Worm (Caenorhabditis elegans): Measurements from ENCODE around the gene nlp-5.

The nlp-5 gene

DNA sequence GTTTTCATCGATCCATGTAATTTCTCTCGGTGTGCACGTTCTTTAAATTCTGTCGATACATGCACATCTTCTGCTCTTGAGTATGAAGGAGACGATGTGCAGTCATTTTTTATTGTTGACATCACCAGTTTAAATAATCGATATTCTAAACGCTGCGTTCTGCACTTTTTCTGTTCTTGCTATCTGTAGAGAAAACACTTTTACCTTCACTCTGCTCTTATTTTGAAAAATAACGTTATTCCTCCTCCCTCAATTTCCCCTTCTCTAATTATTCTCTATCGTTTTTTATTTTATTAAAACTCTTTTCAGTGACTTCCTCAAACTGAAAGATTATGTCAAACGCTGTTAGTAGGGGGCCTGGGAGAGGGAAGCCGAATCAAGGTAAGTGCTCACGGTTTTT, 21.3 kb upstream of the nlp-5 start, which contains the start of gene ifg-1:
ifg-1 (plus strand) TSS at position 301 of the 400 bp plus-strand sequence.
- TF ChIP-seq unc-42 (tag; optimal IDR thresholded peaks at IDR 0.05), result no peak
- no peak for TF ChIP-seq ceh-30 (tag; optimal IDR thresholded peaks at IDR 0.05)

DNA sequence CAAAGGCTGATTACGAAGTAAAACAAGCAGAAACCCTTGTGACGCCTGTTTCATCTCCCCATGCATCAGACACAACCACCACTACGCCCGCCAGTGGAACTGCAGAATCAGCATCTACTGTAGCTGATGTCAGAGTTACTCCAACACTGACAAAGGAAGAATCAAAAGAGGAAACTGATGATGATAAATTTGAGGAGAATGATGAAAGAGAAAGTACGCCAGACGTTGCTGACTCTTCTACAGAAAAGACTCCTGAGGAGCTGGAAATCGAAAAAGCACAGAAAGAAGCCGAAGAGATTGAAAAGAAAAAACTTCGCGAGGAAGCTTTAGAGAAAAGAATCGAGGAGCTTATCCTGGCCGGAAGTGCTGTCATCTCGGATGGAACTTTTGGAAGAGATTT, 20.0 kb upstream of the nlp-5 start:
- TF ChIP-seq unc-86 (tag; optimal IDR thresholded peaks at IDR 0.05) (no peak), eyg-1 (tag; optimal IDR thresholded peaks at IDR 0.05) (no peak), che-1 (tag; optimal IDR thresholded peaks at IDR 0.05) (no peak)

DNA sequence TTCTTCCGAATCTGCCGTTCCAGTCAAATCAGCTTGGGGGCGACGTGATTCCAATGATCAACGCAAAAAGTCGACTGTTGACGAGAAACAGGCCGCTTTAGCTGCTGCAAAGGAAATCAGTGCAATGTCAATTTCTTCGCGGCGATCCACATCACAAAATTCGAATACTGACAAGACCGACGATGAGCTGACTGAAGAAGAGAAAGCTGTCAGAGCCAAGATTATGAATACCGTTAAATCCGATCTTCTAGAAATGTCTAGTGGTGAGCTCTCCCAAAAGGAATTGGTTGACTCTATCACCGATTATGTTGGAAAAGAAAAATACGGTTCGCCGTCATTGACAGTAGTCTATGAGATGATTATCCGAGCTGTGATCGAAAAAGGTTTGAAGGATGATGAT, 18.0 kb upstream of the nlp-5 start:
- TF ChIP-seq ceh-19 (GFP tag; optimal IDR thresholded peaks at IDR 0.05), result no peak
- no peak for TF ChIP-seq ets-4 (tag; optimal IDR thresholded peaks at IDR 0.05)
- TF ChIP-seq mec-3 (tag; optimal IDR thresholded peaks at IDR 0.05; ENCODE audit: borderline replicate concordance), result no peak
- no peak for TF ChIP-seq hlh-6 (tag; optimal IDR thresholded peaks at IDR 0.05)

DNA sequence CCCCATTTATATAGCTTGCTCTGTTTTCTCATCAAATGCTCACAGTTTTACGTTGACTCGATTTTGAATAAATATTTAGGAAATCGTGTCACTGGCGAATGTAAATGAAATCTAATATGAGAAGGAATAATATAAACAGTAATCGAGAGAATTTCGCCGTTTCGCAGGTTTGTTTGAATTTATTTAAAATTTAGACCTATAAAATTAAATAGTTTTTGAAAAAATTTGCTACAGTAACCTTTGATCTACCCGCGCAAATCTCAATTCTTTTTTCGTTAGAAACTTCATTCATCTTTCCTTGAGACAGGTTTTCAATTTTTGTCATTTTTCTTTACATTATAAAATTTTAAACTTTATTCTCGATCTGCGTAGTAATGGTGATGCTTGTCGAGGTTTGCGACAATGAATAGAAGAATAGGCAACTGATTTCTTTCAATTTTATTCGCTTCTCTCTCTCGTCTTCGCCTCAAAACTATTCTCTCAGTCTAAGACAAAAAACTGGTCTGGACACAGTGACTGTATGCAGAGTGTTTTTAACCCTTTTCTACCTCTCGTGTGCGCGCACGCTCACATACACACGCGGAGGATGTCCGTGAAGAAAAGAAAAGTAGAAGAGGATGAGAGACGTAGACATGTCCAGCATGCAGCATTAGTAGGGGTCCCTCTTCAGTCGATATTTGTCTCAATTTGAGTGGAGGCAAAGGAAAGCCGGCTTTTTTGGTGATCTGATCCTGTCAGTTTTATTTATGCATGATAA, 15.8 kb upstream of the nlp-5 start, which contains the start of gene dab-1:
dab-1 (plus strand) TSS at position 78 of the 757 bp plus-strand sequence.
- TF ChIP-seq nfya-1 (tag; optimal IDR thresholded peaks at IDR 0.05) (peak; percentile 32), fkh-6 (tag; optimal IDR thresholded peaks at IDR 0.05) (no peak), ceh-30 (tag; optimal IDR thresholded peaks at IDR 0.05) (no peak), ceh-48 (tag; optimal IDR thresholded peaks at IDR 0.05) (no peak), ceh-18 (tag; optimal IDR thresholded peaks at IDR 0.05) (no peak), sox-2 (GFP tag; IDR thresholded peaks at IDR 0.05) (no peak; the same call in 1 of the 2 replicates), rnt-1 (tag; optimal IDR thresholded peaks at IDR 0.05) (no peak), pha-4 (tag; optimal IDR thresholded peaks at IDR 0.05) (no peak), ceh-34 (tag; optimal IDR thresholded peaks at IDR 0.05) (no peak), F13H6.1 (tag; optimal IDR thresholded peaks at IDR 0.05) (no peak), ceh-9 (tag; optimal IDR thresholded peaks at IDR 0.05) (no peak), hlh-13 (GFP tag; optimal IDR thresholded peaks at IDR 0.05) (no peak), pros-1 (tag; optimal IDR thresholded peaks at IDR 0.05) (no peak), tbx-2 (tag; optimal IDR thresholded peaks at IDR 0.05) (no peak), syd-9 (tag; optimal IDR thresholded peaks at IDR 0.05) (no peak), ceh-6 (GFP tag; optimal IDR thresholded peaks at IDR 0.05) (no peak), unc-55 (GFP tag; optimal IDR thresholded peaks at IDR 0.05) (peak; percentile 30), ahr-1 (tag; optimal IDR thresholded peaks at IDR 0.05) (no peak), pqm-1 (tag; optimal IDR thresholded peaks at IDR 0.05) (no peak), unc-3 (GFP tag; conservative IDR thresholded peaks at IDR 0.05) (no peak), unc-3 (tag; optimal IDR thresholded peaks at IDR 0.05) (no peak), tbx-7 (tag; optimal IDR thresholded peaks at IDR 0.05) (no peak), ceh-19 (GFP tag; optimal IDR thresholded peaks at IDR 0.05) (peak; percentile 37), ceh-31 (tag; optimal IDR thresholded peaks at IDR 0.05) (peak; percentile 6), ceh-2 (tag; optimal IDR thresholded peaks at IDR 0.05) (no peak), nhr-232 (tag; optimal IDR thresholded peaks at IDR 0.05) (no peak), hlh-30 (tag; optimal IDR thresholded peaks at IDR 0.05; ENCODE audit: insufficient read depth) (peak; percentile 49), sox-4 (tag; optimal IDR thresholded peaks at IDR 0.05) (no peak), elt-2 (tag; optimal IDR thresholded peaks at IDR 0.05) (peak; percentile 3), fax-1 (tag; optimal IDR thresholded peaks at IDR 0.05) (no peak), zip-5 (tag; optimal IDR thresholded peaks at IDR 0.05) (no peak), unc-42 (tag; optimal IDR thresholded peaks at IDR 0.05) (no peak)

All from whole organism, late embryonic.